Fruit fly (Drosophila melanogaster): Measurements from ENCODE around the gene CG12643.

DNA sequence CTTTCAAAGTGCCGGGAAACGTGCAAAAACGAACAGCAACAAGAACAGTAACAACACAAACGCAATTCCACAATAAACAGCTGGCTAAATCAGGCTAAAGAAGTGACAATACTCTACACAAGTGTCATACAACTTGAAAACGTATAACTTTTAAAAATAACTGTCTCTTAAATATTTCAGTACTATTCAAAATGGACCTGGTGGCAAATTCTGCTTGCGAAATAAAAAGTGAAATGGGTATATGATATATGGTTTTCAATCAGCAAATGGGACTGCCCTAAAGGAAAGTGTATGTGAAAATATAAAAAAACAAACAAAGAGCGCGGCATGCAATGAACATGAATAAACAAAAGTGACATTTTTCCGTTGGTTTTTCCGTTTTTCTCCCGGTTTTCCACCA, 23.1 kb downstream of the CG12643 start:
- TF ChIP-seq Pif1B (GFP tag; optimal IDR thresholded peaks at IDR 0.05) (no peak), CG10348 (GFP tag; IDR thresholded peaks at IDR 0.05) (no peak), Snoo (tag; optimal IDR thresholded peaks at IDR 0.05) (no peak), Pif1A (GFP tag; optimal IDR thresholded peaks at IDR 0.05) (no peak), CG17806 (tag; optimal IDR thresholded peaks at IDR 0.05) (no peak), CG14655 (GFP tag; optimal IDR thresholded peaks at IDR 0.05) (no peak), CG32121 (GFP tag; IDR thresholded peaks at IDR 0.05) (no peak), CG34367 (tag; optimal IDR thresholded peaks at IDR 0.05) (no peak), CG15710 (tag; optimal IDR thresholded peaks at IDR 0.05) (no peak), EcR (GFP tag; optimal IDR thresholded peaks at IDR 0.05) (no peak), gl (tag; optimal IDR thresholded peaks at IDR 0.05) (no peak)

Measured in whole organism, pupa.